Worm (Caenorhabditis elegans): ENCODE results near the gene srlf-32.

DNA sequence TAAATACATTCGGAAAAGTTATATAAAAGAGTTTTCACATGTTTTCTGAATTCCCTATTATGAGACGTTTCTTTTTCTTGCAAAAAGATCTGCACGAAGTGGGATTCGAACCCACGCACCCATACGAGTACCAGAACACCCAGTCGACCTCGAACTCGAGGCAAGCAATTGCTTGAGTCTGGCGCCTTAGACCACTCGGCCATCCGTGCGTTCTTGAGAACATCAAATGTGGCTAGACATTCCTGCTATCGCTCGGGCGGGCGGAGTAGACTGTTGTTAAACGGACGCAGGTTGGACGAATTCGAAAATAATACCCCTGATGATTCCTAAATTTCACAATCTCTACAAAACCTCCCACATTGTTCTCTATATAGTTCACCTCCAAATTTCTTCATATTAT, 2.6 kb downstream of the srlf-32 start:
- no peak for TF ChIP-seq fkh-10 (GFP tag; optimal IDR thresholded peaks at IDR 0.05)
- TF ChIP-seq ama-1 (optimal IDR thresholded peaks at IDR 0.05) = no peak

Data from whole organism, L3 larva.